Worm (Caenorhabditis elegans): ENCODE data around the gene Y37A1A.3.

Gene Y37A1A.3

ce11 chrIV:13882573-13882972 is 20.1 kb downstream of the Y37A1A.3 start, which contains the start of gene thoc-7 (continued):
- TF ChIP-seq pqm-1 (tag; optimal IDR thresholded peaks at IDR 0.05) (no peak), tag-97 (GFP tag; IDR thresholded peaks at IDR 0.05) (no peak), egl-27 (tag; optimal IDR thresholded peaks at IDR 0.05) (no peak), unc-62 (GFP tag; optimal IDR thresholded peaks at IDR 0.05 in 1 of 2) (no peak), unc-62 (tag; optimal IDR thresholded peaks at IDR 0.05) (no peak), nhr-76 (tag; optimal IDR thresholded peaks at IDR 0.05) (no peak), lin-38 (GFP tag; IDR thresholded peaks at IDR 0.05) (peak; percentile 58), zag-1 (tag; optimal IDR thresholded peaks at IDR 0.05) (no peak), F44E2.7 (GFP tag; IDR thresholded peaks at IDR 0.05) (0 out of 2 replicates have a peak, but pooled peaks have one; percentile 65), lir-3 (tag; optimal IDR thresholded peaks at IDR 0.05) (no peak), snpc-1.2 (GFP tag; IDR thresholded peaks at IDR 0.05) (peak; percentile 97)

ce11 chrIV:13881754-13882275 is 20.9 kb downstream of the Y37A1A.3 start, which contains the start of gene rpl-29:
TSS of gene rpl-29 (plus strand) at chrIV:13882225.
- no peak for TF ChIP-seq madf-9 (GFP tag; conservative IDR thresholded peaks at IDR 0.05)
- TF ChIP-seq mxl-3 (GFP tag; optimal IDR thresholded peaks at IDR 0.05) = no peak
- no peak for TF ChIP-seq unc-62 (GFP tag; optimal IDR thresholded peaks at IDR 0.05 in 1 of 2)
- no peak for TF ChIP-seq unc-62 (tag; optimal IDR thresholded peaks at IDR 0.05)
- no peak for TF ChIP-seq tag-97 (GFP tag; IDR thresholded peaks at IDR 0.05)
- TF ChIP-seq nhr-111 (GFP tag; optimal IDR thresholded peaks at IDR 0.05) = no peak
- no peak for TF ChIP-seq ceh-82 (tag; optimal IDR thresholded peaks at IDR 0.05)
- no peak for TF ChIP-seq Y75B8A.6 (GFP tag; IDR thresholded peaks at IDR 0.05)
- no peak for TF ChIP-seq tra-1 (GFP tag; IDR thresholded peaks at IDR 0.05)
- TF ChIP-seq nhr-41 (GFP tag; IDR thresholded peaks at IDR 0.05) = no peak
- no peak for TF ChIP-seq ceh-32 (tag; optimal IDR thresholded peaks at IDR 0.05; ENCODE audit: poor library complexity)
- TF ChIP-seq nhr-237 (tag; optimal IDR thresholded peaks at IDR 0.05) = no peak
- TF ChIP-seq T26A8.4 (GFP tag; IDR thresholded peaks at IDR 0.05) = peak; percentile 78
- TF ChIP-seq nhr-28 (tag; optimal IDR thresholded peaks at IDR 0.05) = peak; percentile 64
- peak; percentile 79 for TF ChIP-seq nhr-11 (tag; optimal IDR thresholded peaks at IDR 0.05)
- TF ChIP-seq lin-39 (tag; optimal IDR thresholded peaks at IDR 0.05) = no peak
- peak; percentile 90 for TF ChIP-seq hlh-30 (tag; optimal IDR thresholded peaks at IDR 0.05; ENCODE audit: insufficient read depth)
- TF ChIP-seq set-16 (GFP tag; IDR thresholded peaks at IDR 0.05) = no peak
- TF ChIP-seq daf-16 (GFP tag; optimal IDR thresholded peaks at IDR 0.05) = no peak
- TF ChIP-seq daf-16 (tag; optimal IDR thresholded peaks at IDR 0.05) = peak; percentile 63
- peak; percentile 50 for TF ChIP-seq nhr-77 (tag; optimal IDR thresholded peaks at IDR 0.05)
- peak; percentile 69 for TF ChIP-seq lin-38 (GFP tag; IDR thresholded peaks at IDR 0.05)
- TF ChIP-seq D1046.2 (GFP tag; IDR thresholded peaks at IDR 0.05) = peak; percentile 100
- TF ChIP-seq daf-12 (tag; optimal IDR thresholded peaks at IDR 0.05) = no peak
- peak; percentile 90 for TF ChIP-seq dve-1 (tag; optimal IDR thresholded peaks at IDR 0.05; ENCODE audit: insufficient read depth)
- TF ChIP-seq zip-11 (GFP tag; IDR thresholded peaks at IDR 0.05) = no peak
- peak; percentile 65 for TF ChIP-seq dmd-6 (GFP tag; IDR thresholded peaks at IDR 0.05)
- peak in 1 of 2 experiments; percentile 34 for TF ChIP-seq mdl-1 (tag; optimal IDR thresholded peaks at IDR 0.05)
- peak; percentile 76 for TF ChIP-seq arid-1 (GFP tag; conservative IDR thresholded peaks at IDR 0.05)
- TF ChIP-seq Y105C5A.15 (GFP tag; IDR thresholded peaks at IDR 0.05) = no peak
- TF ChIP-seq madf-5 (GFP tag; IDR thresholded peaks at IDR 0.05) = no peak
- 0 out of 2 replicates have a peak, but pooled peaks have one; percentile 24 for TF ChIP-seq ctbp-1 (GFP tag; IDR thresholded peaks at IDR 0.05)
- TF ChIP-seq nhr-42 (GFP tag; IDR thresholded peaks at IDR 0.05) = 0 out of 2 replicates have a peak, but pooled peaks have one; percentile 64
- TF ChIP-seq nhr-102 (tag; optimal IDR thresholded peaks at IDR 0.05) = peak; percentile 57
- TF ChIP-seq duxl-1 (tag; optimal IDR thresholded peaks at IDR 0.05; ENCODE audit: poor library complexity) = peak; percentile 68
- peak in 1 of 2 experiments; percentile 70 for TF ChIP-seq hif-1 (tag; optimal IDR thresholded peaks at IDR 0.05)
- TF ChIP-seq nhr-10 (tag; optimal IDR thresholded peaks at IDR 0.05) = no peak
- TF ChIP-seq F49E8.2 (tag; optimal IDR thresholded peaks at IDR 0.05; ENCODE audit: borderline replicate concordance) = peak; percentile 73
- TF ChIP-seq lin-1 (GFP tag; IDR thresholded peaks at IDR 0.05) = peak; percentile 63; the same call in 1 of the 2 replicates
- TF ChIP-seq F10B5.3 (tag; optimal IDR thresholded peaks at IDR 0.05) = peak; percentile 27
- no peak for TF ChIP-seq gei-8 (GFP tag; optimal IDR thresholded peaks at IDR 0.05)
- peak; percentile 70 for TF ChIP-seq rbr-2 (tag; optimal IDR thresholded peaks at IDR 0.05)
